Worm (Caenorhabditis elegans): ENCODE results near the gene C55B6.1.

ce11 chrX:7170575-7171297 is 29.4 kb upstream of the C55B6.1 start, which contains the start of gene bar-1:
- no peak for TF ChIP-seq lin-39 (tag; optimal IDR thresholded peaks at IDR 0.05)
- no peak for TF ChIP-seq R02D3.7 (tag; optimal IDR thresholded peaks at IDR 0.05)
- TF ChIP-seq nhr-42 (GFP tag; IDR thresholded peaks at IDR 0.05), result no peak
- peak in 1 of 2 experiments; percentile 15 for TF ChIP-seq unc-62 (GFP tag; optimal IDR thresholded peaks at IDR 0.05 in 1 of 2)
- no peak for TF ChIP-seq unc-62 (tag; optimal IDR thresholded peaks at IDR 0.05)
- TF ChIP-seq spr-3 (GFP tag; optimal IDR thresholded peaks at IDR 0.05), result no peak
- no peak for TF ChIP-seq lsy-2 (tag; optimal IDR thresholded peaks at IDR 0.05)
- TF ChIP-seq nhr-6 (tag; optimal IDR thresholded peaks at IDR 0.05), result no peak
- no peak for TF ChIP-seq pha-4 (GFP tag; IDR thresholded peaks at IDR 0.05)
- TF ChIP-seq pha-4 (tag; optimal IDR thresholded peaks at IDR 0.05), result no peak
- no peak for TF ChIP-seq ceh-62 (tag; optimal IDR thresholded peaks at IDR 0.05)
- no peak for TF ChIP-seq cey-2 (tag; optimal IDR thresholded peaks at IDR 0.05; ENCODE audit: borderline replicate concordance, insufficient read depth)

All from whole organism, L4 larva.